Worm (Caenorhabditis elegans) whole organism, L2 larva: ENCODE measurements around the gene rpia-1.

Experiments
- C34F6.9 ChIP-seq: fragments of 150-350 bp; optimal IDR thresholded peaks from 2 replicates; lab custom pipeline; 2014; ENCODE audit warnings: missing biosample characterization, missing genetic modification characterization
- R02D3.7 ChIP-seq: fragments of 150-350 bp; optimal IDR thresholded peaks from 2 replicates; lab custom pipeline; 2014; ENCODE audit warnings: missing biosample characterization, missing genetic modification characterization
- ZK546.5 ChIP-seq: sonication (generic microtip); optimal IDR thresholded peaks from 2 replicates; lab custom pipeline; 2017; ENCODE audit warnings: missing biosample characterization, missing genetic modification characterization
- alr-1 ChIP-seq: fragments of 150-350 bp; optimal IDR thresholded peaks from 2 replicates; lab custom pipeline; 2014; ENCODE audit warnings: missing biosample characterization, missing genetic modification characterization
- aly-2 ChIP-seq: fragments of 150-350 bp; optimal IDR thresholded peaks from 2 replicates; lab custom pipeline; 2014; ENCODE audit warnings: missing biosample characterization, missing genetic modification characterization
- ama-1 ChIP-seq: fragments of 150-350 bp; optimal IDR thresholded peaks from 2 replicates; lab custom pipeline; 2018; ENCODE audit warnings: inconsistent platforms
- blmp-1 ChIP-seq: sonication (generic microtip); optimal IDR thresholded peaks from 2 replicates; lab custom pipeline; 2017; ENCODE audit warnings: missing genetic modification characterization, mild to moderate bottlenecking, missing compliant biosample characterization, antibody characterized with exemption, moderate library complexity; ENCODE audit not compliant: insufficient read depth
- ceh-16 ChIP-seq: fragments of 150-350 bp; optimal IDR thresholded peaks from 2 replicates; lab custom pipeline; 2014; ENCODE audit warnings: missing biosample characterization, missing genetic modification characterization
- ceh-82 ChIP-seq: fragments of 150-350 bp; optimal IDR thresholded peaks from 2 replicates; lab custom pipeline; 2014; ENCODE audit warnings: missing biosample characterization, missing genetic modification characterization
- crh-2 ChIP-seq: sonication (generic microtip); optimal IDR thresholded peaks from 2 replicates; lab custom pipeline; 2017; ENCODE audit warnings: missing biosample characterization, missing genetic modification characterization
- dmd-4 ChIP-seq: sonication (generic microtip); optimal IDR thresholded peaks from 2 replicates; lab custom pipeline; 2017; ENCODE audit warnings: missing biosample characterization, missing genetic modification characterization
- egl-27 ChIP-seq: sonication (generic microtip); optimal IDR thresholded peaks from 3 replicates; lab custom pipeline; 2017; ENCODE audit warnings: missing biosample characterization, missing genetic modification reagents, missing genetic modification characterization
- elt-3 ChIP-seq: sonication (generic microtip); optimal IDR thresholded peaks from 2 replicates; lab custom pipeline; 2017; ENCODE audit warnings: missing biosample characterization, missing genetic modification characterization
- fos-1 ChIP-seq: fragments of 150-350 bp; optimal IDR thresholded peaks from 2 replicates; lab custom pipeline; 2014; ENCODE audit warnings: missing biosample characterization, missing genetic modification characterization
- gmeb-1 ChIP-seq: fragments of 150-350 bp; optimal IDR thresholded peaks from 2 replicates; lab custom pipeline; 2014; ENCODE audit warnings: missing biosample characterization, missing genetic modification characterization
- lin-11 ChIP-seq: fragments of 150-350 bp; sonication (generic microtip); optimal IDR thresholded peaks from 2 replicates; lab custom pipeline; 2014; ENCODE audit warnings: missing biosample characterization, missing genetic modification characterization, inconsistent platforms, mixed read lengths
- lin-13 ChIP-seq: fragments of 150-350 bp; optimal IDR thresholded peaks from 2 replicates; lab custom pipeline; 2014; ENCODE audit warnings: missing biosample characterization, missing genetic modification reagents, missing genetic modification characterization
- lin-39 ChIP-seq: fragments of 150-350 bp; optimal IDR thresholded peaks from 2 replicates; lab custom pipeline; 2014; ENCODE audit warnings: missing biosample characterization, missing genetic modification reagents, missing genetic modification characterization
- lsy-2 ChIP-seq, 2 experiments: fragments of 150-350 bp in 1 of 2; sonication (generic microtip) in 1 of 2; optimal IDR thresholded peaks; 2 replicates each; lab custom pipeline; 2014 to 2017; ENCODE audit warnings: missing biosample characterization in 2 of 2, missing genetic modification characterization in 2 of 2
- mab-5 ChIP-seq: fragments of 150-350 bp; optimal IDR thresholded peaks from 2 replicates; lab custom pipeline; 2014; ENCODE audit warnings: missing biosample characterization, missing genetic modification characterization
- mbf-1 ChIP-seq: sonication (generic microtip); optimal IDR thresholded peaks from 2 replicates; lab custom pipeline; 2017; ENCODE audit warnings: missing biosample characterization, missing genetic modification characterization
- mdl-1 ChIP-seq, 2 experiments: fragments of 150-350 bp in 1 of 2; sonication (generic microtip) in 1 of 2; optimal IDR thresholded peaks; 2 replicates each; lab custom pipeline; 2017; ENCODE audit warnings: missing biosample characterization in 2 of 2, missing genetic modification characterization in 2 of 2
- nhr-10 ChIP-seq: sonication (generic microtip); optimal IDR thresholded peaks from 2 replicates; lab custom pipeline; 2017; ENCODE audit warnings: missing biosample characterization, missing genetic modification characterization
- nhr-11 ChIP-seq: fragments of 150-350 bp; optimal IDR thresholded peaks from 2 replicates; lab custom pipeline; 2014; ENCODE audit warnings: missing biosample characterization, missing genetic modification characterization
- nhr-12 ChIP-seq: fragments of 150-350 bp; optimal IDR thresholded peaks from 2 replicates; lab custom pipeline; 2014; ENCODE audit warnings: missing biosample characterization, missing genetic modification characterization
- nhr-129 ChIP-seq: fragments of 150-350 bp; optimal IDR thresholded peaks from 2 replicates; lab custom pipeline; 2014; ENCODE audit warnings: missing biosample characterization, missing genetic modification characterization
- nhr-21 ChIP-seq: fragments of 150-350 bp; optimal IDR thresholded peaks from 2 replicates; lab custom pipeline; 2014; ENCODE audit warnings: missing biosample characterization, missing genetic modification characterization
- nhr-23 ChIP-seq: fragments of 150-350 bp; optimal IDR thresholded peaks from 2 replicates; lab custom pipeline; 2014; ENCODE audit warnings: missing biosample characterization, missing genetic modification reagents, missing genetic modification characterization
- nhr-237 ChIP-seq: fragments of 150-350 bp; optimal IDR thresholded peaks from 2 replicates; lab custom pipeline; 2014; ENCODE audit warnings: missing biosample characterization, missing genetic modification characterization
- nhr-77 ChIP-seq: fragments of 150-350 bp; optimal IDR thresholded peaks from 2 replicates; lab custom pipeline; 2014; ENCODE audit warnings: missing biosample characterization, missing genetic modification characterization
- skn-1 ChIP-seq: sonication (generic microtip); optimal IDR thresholded peaks from 2 replicates; lab custom pipeline; 2017; ENCODE audit warnings: missing biosample characterization, missing genetic modification characterization
- sma-3 ChIP-seq: sonication (generic microtip); optimal IDR thresholded peaks from 2 replicates; lab custom pipeline; 2016; ENCODE audit warnings: missing genetic modification reagents, missing genetic modification characterization, missing compliant biosample characterization
- sma-9 ChIP-seq, 2 experiments: fragments of 150-350 bp in 1 of 2; sonication (generic microtip) in 1 of 2; optimal IDR thresholded peaks; 2 replicates each; lab custom pipeline; 2014 to 2016; ENCODE audit warnings: missing genetic modification characterization in 2 of 2, mild to moderate bottlenecking in 1 of 2, missing biosample characterization in 1 of 2, missing compliant biosample characterization in 1 of 2, missing genetic modification reagents in 1 of 2, moderate library complexity in 1 of 2
- snpc-4 ChIP-seq: fragments of 150-350 bp; optimal IDR thresholded peaks from 2 replicates; lab custom pipeline; 2014; ENCODE audit warnings: missing biosample characterization, missing genetic modification characterization
- unc-39 ChIP-seq: fragments of 150-350 bp; optimal IDR thresholded peaks from 2 replicates; lab custom pipeline; 2014; ENCODE audit warnings: missing biosample characterization, missing genetic modification characterization
- unc-55 ChIP-seq: fragments of 150-350 bp; sonication (generic microtip); optimal IDR thresholded peaks from 3 replicates; lab custom pipeline; 2014; ENCODE audit warnings: missing biosample characterization, missing genetic modification reagents, missing genetic modification characterization
- unc-62 ChIP-seq: fragments of 150-350 bp; optimal IDR thresholded peaks from 2 replicates; lab custom pipeline; 2014; ENCODE audit warnings: missing biosample characterization, missing genetic modification reagents, missing genetic modification characterization
- zag-1 ChIP-seq: fragments of 150-350 bp; optimal IDR thresholded peaks from 2 replicates; lab custom pipeline; 2014; ENCODE audit warnings: missing biosample characterization, missing genetic modification characterization
- ztf-1 ChIP-seq: fragments of 200-800 bp; sonication (Bioruptor generic); conservative IDR thresholded peaks from 2 replicates; pipeline ENCODE4 v1.3.6; 2022; ENCODE audit warnings: missing genetic modification characterization, missing compliant biosample characterization
- ztf-11 ChIP-seq: sonication (generic microtip); optimal IDR thresholded peaks from 2 replicates; lab custom pipeline; 2017; ENCODE audit warnings: missing biosample characterization, missing genetic modification characterization
- ztf-4 ChIP-seq: fragments of 150-350 bp; optimal IDR thresholded peaks from 2 replicates; lab custom pipeline; 2014; ENCODE audit warnings: missing biosample characterization, missing genetic modification characterization

Gene rpia-1

ce11 chrIII:7081488-7081887 lies 41.4 kb upstream of the rpia-1 start:
- no peak for TF ChIP-seq ama-1 (lab: Kevin White, UChicago)
- TF ChIP-seq skn-1 = no peak
- TF ChIP-seq fos-1 (tag; lab: Kevin White, UChicago) = peak; percentile 76
- TF ChIP-seq nhr-10 (tag; lab: Kevin White, UChicago) = no peak
- no peak for TF ChIP-seq egl-27 (tag; lab: Kevin White, UChicago)

- TF ChIP-seq ztf-11 (tag; lab: Kevin White, UChicago) (no peak), nhr-12 (tag; lab: Kevin White, UChicago) (no peak), alr-1 (tag; lab: Kevin White, UChicago) (no peak), ama-1 (lab: Kevin White, UChicago) (no peak), R02D3.7 (no peak), ZK546.5 (tag; lab: Kevin White, UChicago) (no peak), ceh-82 (tag; lab: Kevin White, UChicago) (no peak), C34F6.9 (tag; lab: Kevin White, UChicago) (no peak), nhr-10 (tag; lab: Kevin White, UChicago) (no peak), aly-2 (no peak), mab-5 (tag; lab: Kevin White, UChicago) (no peak), lsy-2 (tag; optimal IDR thresholded peaks at IDR 0.05; lab: Kevin White, UChicago) (no peak), ztf-4 (no peak), blmp-1 (tag; lab: Kevin White, UChicago) (no peak), lin-13 (no peak), mdl-1 (tag; optimal IDR thresholded peaks at IDR 0.05; lab: Kevin White, UChicago) (no peak), crh-2 (tag; lab: Kevin White, UChicago) (no peak), nhr-11 (tag; lab: Kevin White, UChicago) (no peak), sma-9 (GFP tag; optimal IDR thresholded peaks at IDR 0.05; lab: Kevin White, UChicago) (no peak), sma-9 (tag; optimal IDR thresholded peaks at IDR 0.05; lab: Kevin White, UChicago) (no peak)
- TF ChIP-seq, all 48 proteins: peak for 0
Observed at ce11 chrIII:7083106-7083505, 39.8 kb upstream of the rpia-1 start.

- TF ChIP-seq nhr-21 (tag; lab: Kevin White, UChicago) = no peak
- TF ChIP-seq ceh-16 (tag; lab: Kevin White, UChicago) = no peak
- TF ChIP-seq fos-1 (tag; lab: Kevin White, UChicago) = no peak
- no peak for TF ChIP-seq nhr-129 (tag; lab: Kevin White, UChicago)
- TF ChIP-seq unc-55 (GFP tag; lab: Kevin White, UChicago) = no peak
- no peak for TF ChIP-seq lin-11 (tag; lab: Kevin White, UChicago)
- TF ChIP-seq snpc-4 (tag; lab: Kevin White, UChicago) = no peak
- no peak for TF ChIP-seq ceh-82 (tag; lab: Kevin White, UChicago)
- no peak for TF ChIP-seq nhr-23 (tag; lab: Kevin White, UChicago)
- TF ChIP-seq gmeb-1 (tag; lab: Kevin White, UChicago) = no peak
- no peak for TF ChIP-seq ZK546.5 (tag; lab: Kevin White, UChicago)
- no peak for TF ChIP-seq elt-3
Observed at ce11 chrIII:7084908-7085307, 38.0 kb upstream of the rpia-1 start, which contains the start of gene tofu-7. tofu-7 (minus strand) TSS chrIII:7085018.

- TF ChIP-seq gmeb-1 (tag; lab: Kevin White, UChicago) = peak; percentile 4
- no peak for TF ChIP-seq unc-62 (GFP tag; lab: Kevin White, UChicago)
Observed at ce11 chrIII:7087180-7087579, 35.7 kb upstream of the rpia-1 start.

DNA sequence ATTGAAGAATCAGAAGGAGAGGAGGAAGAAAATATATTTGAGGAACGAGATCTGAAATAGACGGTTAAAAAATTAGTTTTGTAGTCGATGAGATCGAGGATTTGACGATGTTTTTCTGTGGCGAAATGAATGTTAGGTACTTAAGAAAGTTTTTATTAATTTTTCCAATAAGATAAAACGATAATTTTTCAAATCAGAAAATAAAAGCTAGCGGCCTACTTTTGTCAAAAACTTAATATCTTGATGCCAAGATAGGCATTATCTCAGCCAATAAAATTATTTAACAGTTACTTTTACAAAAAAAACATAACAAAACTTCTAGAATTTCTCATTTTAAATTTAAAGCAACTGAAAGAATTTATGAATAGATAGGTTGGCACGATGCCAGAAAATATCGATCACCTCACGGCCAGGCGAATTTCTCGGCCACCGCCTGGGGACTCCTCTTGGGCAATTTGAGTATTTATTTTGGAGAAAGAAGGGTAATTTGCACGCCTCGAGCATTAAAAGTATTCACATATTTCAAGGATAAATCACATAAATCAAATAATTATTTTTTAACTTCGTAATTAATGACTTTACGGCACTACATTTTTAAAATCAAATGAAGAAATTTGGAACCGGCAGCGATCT lies 35.1 kb upstream of the rpia-1 start, which contains the start of gene fubl-2:
fubl-2 (minus strand) TSS at position 51 of the 633 bp plus-strand sequence.
- TF ChIP-seq ceh-82 (tag; lab: Kevin White, UChicago) (no peak), mbf-1 (tag; lab: Kevin White, UChicago) (no peak), snpc-4 (tag; lab: Kevin White, UChicago) (no peak), sma-3 (GFP tag; lab: Kevin White, UChicago) (peak; percentile 84), R02D3.7 (no peak), skn-1 (no peak), nhr-129 (tag; lab: Kevin White, UChicago) (peak; percentile 25), gmeb-1 (tag; lab: Kevin White, UChicago) (peak; percentile 65), ama-1 (lab: Kevin White, UChicago) (no peak), unc-39 (no peak), dmd-4 (tag; lab: Kevin White, UChicago) (no peak), ztf-1 (GFP tag; lab: Robert Waterston, UW) (no peak), egl-27 (tag; lab: Kevin White, UChicago) (peak; percentile 66), zag-1 (tag; lab: Kevin White, UChicago) (no peak), nhr-12 (tag; lab: Kevin White, UChicago) (no peak), nhr-77 (tag; lab: Kevin White, UChicago) (no peak), sma-9 (GFP tag; optimal IDR thresholded peaks at IDR 0.05; lab: Kevin White, UChicago) (peak; percentile 66), sma-9 (tag; optimal IDR thresholded peaks at IDR 0.05; lab: Kevin White, UChicago) (no peak), mab-5 (tag; lab: Kevin White, UChicago) (no peak), lin-39 (tag; lab: Kevin White, UChicago) (no peak), nhr-10 (tag; lab: Kevin White, UChicago) (no peak), lsy-2 (tag; optimal IDR thresholded peaks at IDR 0.05; lab: Kevin White, UChicago) (peak; percentile 22 to 86), unc-62 (GFP tag; lab: Kevin White, UChicago) (no peak), C34F6.9 (tag; lab: Kevin White, UChicago) (peak; percentile 66), lin-13 (peak; percentile 76), nhr-237 (tag; lab: Kevin White, UChicago) (no peak), nhr-23 (tag; lab: Kevin White, UChicago) (no peak), nhr-11 (tag; lab: Kevin White, UChicago) (no peak), ztf-4 (no peak), mdl-1 (tag; optimal IDR thresholded peaks at IDR 0.05; lab: Kevin White, UChicago) (no peak)
